Worm (Caenorhabditis elegans): ENCODE results near the gene npr-5.
"Not testable (repeated sequence)": the region's sequence is repeated elsewhere in the genome, so short reads cannot be mapped to it uniquely, and the experiment has no call there.

- not testable (repeated sequence) for TF ChIP-seq flt-1 (GFP tag; IDR thresholded peaks at IDR 0.05); ref-1 (GFP tag; conservative IDR thresholded peaks at IDR 0.05); med-1 (GFP tag; optimal IDR thresholded peaks at IDR 0.05; ENCODE audit: insufficient read depth); ztf-29 (GFP tag; IDR thresholded peaks at IDR 0.05); ztf-23 (GFP tag; IDR thresholded peaks at IDR 0.05)
Measured at ce11 chrV:265062-265963, 16.2 kb downstream of the npr-5 start.
